Fruit fly (Drosophila melanogaster): ENCODE data around the gene TORIP.

DNA sequence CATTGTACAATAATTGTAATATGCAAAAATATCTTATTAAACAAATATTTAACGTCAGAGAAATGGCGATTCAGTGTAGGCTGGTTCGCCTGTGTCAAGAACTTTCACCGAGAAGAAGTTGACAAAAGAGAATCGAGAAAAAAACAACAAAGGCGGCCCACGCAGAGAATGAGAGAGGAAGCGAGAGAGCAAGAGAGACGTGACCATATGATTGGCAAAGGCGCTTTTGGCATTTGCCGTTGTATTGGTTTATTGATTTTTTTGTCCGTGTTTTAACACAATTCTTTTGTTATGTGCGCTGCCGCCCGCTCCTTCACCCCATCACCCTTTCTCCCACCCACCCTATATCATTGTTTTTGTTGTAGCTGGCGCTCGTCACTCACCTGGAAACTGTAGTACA, 28.3 kb upstream of the TORIP start:
- no peak for TF ChIP-seq usp (GFP tag; optimal IDR thresholded peaks at IDR 0.05)
- no peak for TF ChIP-seq EcR (GFP tag; optimal IDR thresholded peaks at IDR 0.05)
- no peak for TF ChIP-seq CG8478 (optimal IDR thresholded peaks at IDR 0.05)
- no peak for TF ChIP-seq Dll (optimal IDR thresholded peaks at IDR 0.05)
- TF ChIP-seq psq (optimal IDR thresholded peaks at IDR 0.05) = no peak
- TF ChIP-seq pan (optimal IDR thresholded peaks at IDR 0.05) = no peak

Data from whole organism.